Worm (Caenorhabditis elegans) whole organism, young adult: Measurements from ENCODE around the gene Y62H9A.8.

ENCODE experiments used
- B0261.1 ChIP-seq: sonication (generic microtip); optimal IDR thresholded peaks from 2 replicates; lab custom pipeline; 2016; ENCODE audit warnings: mild to moderate bottlenecking, missing genetic modification characterization, moderate library complexity, missing compliant biosample characterization
- F33H1.4 ChIP-seq: fragments of 200-800 bp; sonication (Bioruptor generic); IDR thresholded peaks from 2 replicates; pipeline ENCODE4 v1.3.6; 2022; ENCODE audit warnings: missing genetic modification reagents, missing genetic modification characterization, missing compliant biosample characterization
- F49E8.2 ChIP-seq: sonication (generic microtip); optimal IDR thresholded peaks from 3 replicates; lab custom pipeline; 2017; ENCODE audit warnings: missing genetic modification characterization, mild to moderate bottlenecking, missing compliant biosample characterization, antibody characterized with exemption, moderate library complexity; ENCODE audit not compliant: insufficient read depth
- F55B11.4 ChIP-seq: sonication (generic microtip); optimal IDR thresholded peaks from 2 replicates; lab custom pipeline; 2016; ENCODE audit warnings: missing compliant biosample characterization, missing genetic modification characterization, borderline replicate concordance; ENCODE audit not compliant: insufficient read depth
- F57C9.4 ChIP-seq: sonication (generic microtip); optimal IDR thresholded peaks from 2 replicates; lab custom pipeline; 2017; ENCODE audit warnings: mild to moderate bottlenecking, missing genetic modification characterization, missing compliant biosample characterization
- K12H6.12 ChIP-seq: fragments of 200-800 bp; sonication (Bioruptor generic); optimal IDR thresholded peaks from 2 replicates; lab custom pipeline; 2018; ENCODE audit warnings: mild to moderate bottlenecking, missing genetic modification characterization, missing compliant biosample characterization
- Y53G8AR.9 ChIP-seq: fragments of 200-800 bp; sonication (Bioruptor generic); conservative IDR thresholded peaks from 2 replicates; pipeline ENCODE4 v1.3.6; 2022; ENCODE audit warnings: missing genetic modification reagents, missing genetic modification characterization, missing compliant biosample characterization
- Y67H2A.10 ChIP-seq: fragments of 200-800 bp; sonication (Bioruptor generic); conservative IDR thresholded peaks from 2 replicates; pipeline ENCODE4 v1.3.6; 2022; ENCODE audit warnings: missing genetic modification reagents, missing genetic modification characterization, missing compliant biosample characterization
- aptf-2 ChIP-seq: fragments of 200-800 bp; sonication (Bioruptor generic); conservative IDR thresholded peaks from 2 replicates; pipeline ENCODE4 v1.3.6; 2022; ENCODE audit warnings: missing genetic modification reagents, missing genetic modification characterization, missing compliant biosample characterization
- aptf-3 ChIP-seq: fragments of 200-800 bp; sonication (Bioruptor generic); IDR thresholded peaks from 2 replicates; pipeline ENCODE4 v1.3.6; 2022; ENCODE audit warnings: missing genetic modification characterization, missing compliant biosample characterization
- atf-7 ChIP-seq: sonication (generic microtip); optimal IDR thresholded peaks from 2 replicates; lab custom pipeline; 2017; ENCODE audit warnings: mild to moderate bottlenecking, missing genetic modification characterization, missing compliant biosample characterization
- attf-6 ChIP-seq: fragments of 200-800 bp; sonication (Bioruptor generic); IDR thresholded peaks from 2 replicates; pipeline ENCODE4 v1.3.6; 2022; ENCODE audit warnings: missing genetic modification reagents, missing genetic modification characterization, missing compliant biosample characterization
- bed-2 ChIP-seq: fragments of 200-800 bp; sonication (Bioruptor generic); IDR thresholded peaks from 2 replicates; pipeline ENCODE4 v1.3.6; 2022; ENCODE audit warnings: missing genetic modification reagents, missing genetic modification characterization, missing compliant biosample characterization
- ccch-3 ChIP-seq: fragments of 200-800 bp; sonication (Bioruptor generic); optimal IDR thresholded peaks from 2 replicates; lab custom pipeline; 2018; ENCODE audit warnings: mild to moderate bottlenecking, missing genetic modification characterization, missing compliant biosample characterization
- cebp-1 ChIP-seq, 2 experiments: fragments of 200-800 bp in 1 of 2; sonication (Bioruptor generic) in 1 of 2; sonication (generic microtip) in 1 of 2; IDR thresholded peaks in 1 of 2; optimal IDR thresholded peaks in 1 of 2; 2 replicates each; pipeline versions ENCODE4 v1.3.6 to Lab custom; 2017 to 2022; ENCODE audit warnings: missing compliant biosample characterization in 2 of 2, missing genetic modification characterization in 2 of 2, mild to moderate bottlenecking in 1 of 2, missing genetic modification reagents in 1 of 2, moderate library complexity in 1 of 2
- cebp-2 ChIP-seq: fragments of 200-800 bp; sonication (Bioruptor generic); IDR thresholded peaks from 2 replicates; pipeline ENCODE4 v1.3.6; 2022; ENCODE audit warnings: missing genetic modification characterization, missing compliant biosample characterization
- ceh-100 ChIP-seq: fragments of 200-800 bp; sonication (Bioruptor generic); IDR thresholded peaks from 2 replicates; pipeline ENCODE4 v1.3.6; 2022; ENCODE audit warnings: missing genetic modification reagents, missing genetic modification characterization, missing compliant biosample characterization
- ceh-27 ChIP-seq: fragments of 200-800 bp; sonication (Bioruptor generic); optimal IDR thresholded peaks from 2 replicates; lab custom pipeline; 2018; ENCODE audit warnings: mild to moderate bottlenecking, missing genetic modification characterization, moderate library complexity, missing compliant biosample characterization
- ceh-79 ChIP-seq: sonication (generic microtip); optimal IDR thresholded peaks from 2 replicates; lab custom pipeline; 2017; ENCODE audit warnings: mild to moderate bottlenecking, missing genetic modification characterization, missing compliant biosample characterization
- ceh-91 ChIP-seq: fragments of 200-800 bp; sonication (Bioruptor generic); IDR thresholded peaks from 2 replicates; pipeline ENCODE4 v1.3.6; 2022; ENCODE audit warnings: missing genetic modification reagents, missing genetic modification characterization, missing compliant biosample characterization
- egl-44 ChIP-seq: fragments of 200-800 bp; sonication (Bioruptor generic); IDR thresholded peaks from 2 replicates; pipeline ENCODE4 v1.3.6; 2022; ENCODE audit warnings: missing genetic modification reagents, missing genetic modification characterization, missing compliant biosample characterization
- gei-17 ChIP-seq: fragments of 200-800 bp; sonication (Bioruptor generic); optimal IDR thresholded peaks from 2 replicates; lab custom pipeline; 2018; ENCODE audit warnings: mild to moderate bottlenecking, missing genetic modification characterization, missing compliant biosample characterization
- him-1 ChIP-seq: sonication (generic microtip); optimal IDR thresholded peaks from 2 replicates; lab custom pipeline; 2016; ENCODE audit warnings: missing genotype, missing genetic modification reagents, missing genetic modification characterization, missing compliant biosample characterization
- hlh-12 ChIP-seq: sonication (generic microtip); optimal IDR thresholded peaks from 2 replicates; lab custom pipeline; 2016; ENCODE audit warnings: missing genetic modification characterization, missing compliant biosample characterization
- hlh-26 ChIP-seq: fragments of 200-800 bp; sonication (Bioruptor generic); conservative IDR thresholded peaks from 2 replicates; pipeline ENCODE4 v1.3.6; 2022; ENCODE audit warnings: missing genetic modification reagents, missing genetic modification characterization, missing compliant biosample characterization
- hmg-1.2 ChIP-seq: fragments of 200-800 bp; sonication (Bioruptor generic); IDR thresholded peaks from 2 replicates; pipeline ENCODE4 v1.3.6; 2022; ENCODE audit warnings: missing genetic modification reagents, missing genetic modification characterization, missing compliant biosample characterization
- let-526 ChIP-seq: fragments of 200-800 bp; sonication (Bioruptor generic); IDR thresholded peaks from 2 replicates; pipeline ENCODE4 v1.3.6; 2022; ENCODE audit warnings: missing genetic modification reagents, missing genetic modification characterization, missing compliant biosample characterization
- lin-40 ChIP-seq: sonication (generic microtip); optimal IDR thresholded peaks from 2 replicates; lab custom pipeline; 2016; ENCODE audit warnings: missing genetic modification characterization, mild to moderate bottlenecking, missing compliant biosample characterization, missing genotype, missing genetic modification reagents
- lin-54 ChIP-seq: fragments of 200-800 bp; sonication (Bioruptor generic); optimal IDR thresholded peaks from 2 replicates; lab custom pipeline; 2018; ENCODE audit warnings: mild to moderate bottlenecking, missing genetic modification characterization, missing compliant biosample characterization
- lsl-1 ChIP-seq: fragments of 200-800 bp; sonication (Bioruptor generic); optimal IDR thresholded peaks from 2 replicates; lab custom pipeline; 2018; ENCODE audit warnings: mild to moderate bottlenecking, missing genetic modification characterization, moderate library complexity, missing compliant biosample characterization
- mes-4 ChIP-seq: sonication (generic microtip); optimal IDR thresholded peaks from 2 replicates; lab custom pipeline; 2016; ENCODE audit warnings: missing genotype, missing genetic modification characterization, missing compliant biosample characterization
- mxl-1 ChIP-seq: sonication (generic microtip); optimal IDR thresholded peaks from 2 replicates; lab custom pipeline; 2016; ENCODE audit warnings: missing genetic modification characterization, missing compliant biosample characterization
- nfya-1 ChIP-seq: sonication (generic microtip); optimal IDR thresholded peaks from 2 replicates; lab custom pipeline; 2017; ENCODE audit warnings: antibody characterized with exemption, missing compliant biosample characterization, missing genetic modification characterization, borderline replicate concordance; ENCODE audit not compliant: insufficient read depth
- nfya-2 ChIP-seq: fragments of 200-800 bp; sonication (Bioruptor generic); IDR thresholded peaks from 2 replicates; pipeline ENCODE4 v1.3.6; 2022; ENCODE audit warnings: missing genetic modification reagents, missing genetic modification characterization, missing compliant biosample characterization
- nhr-27 ChIP-seq: fragments of 200-800 bp; sonication (Bioruptor generic); optimal IDR thresholded peaks from 2 replicates; lab custom pipeline; 2018; ENCODE audit warnings: mild to moderate bottlenecking, missing genetic modification characterization, moderate library complexity, missing compliant biosample characterization
- pbrm-1 ChIP-seq: fragments of 200-800 bp; sonication (Bioruptor generic); IDR thresholded peaks from 2 replicates; pipeline ENCODE4 v1.3.6; 2022; ENCODE audit warnings: missing genetic modification reagents, missing genetic modification characterization, missing compliant biosample characterization
- rec-8 ChIP-seq, 2 experiments: sonication (generic microtip); optimal IDR thresholded peaks; 2 replicates each; lab custom pipeline; 2016; ENCODE audit warnings: mild to moderate bottlenecking in 2 of 2, missing genetic modification characterization in 2 of 2, missing genetic modification reagents in 2 of 2, missing genotype in 2 of 2, missing biosample characterization in 1 of 2, missing compliant biosample characterization in 1 of 2, moderate library complexity in 1 of 2
- sdz-38 ChIP-seq: sonication (generic microtip); optimal IDR thresholded peaks from 2 replicates; lab custom pipeline; 2016; ENCODE audit warnings: missing genotype, missing genetic modification characterization, missing compliant biosample characterization
- sea-2 ChIP-seq: fragments of 200-800 bp; sonication (Bioruptor generic); IDR thresholded peaks from 2 replicates; pipeline ENCODE4 v1.3.6; 2022; ENCODE audit warnings: missing genetic modification characterization, missing compliant biosample characterization
- snpc-1.3 ChIP-seq: sonication (generic microtip); optimal IDR thresholded peaks from 2 replicates; lab custom pipeline; 2017; ENCODE audit warnings: missing genetic modification characterization, mild to moderate bottlenecking, missing compliant biosample characterization, antibody characterized with exemption, moderate library complexity, missing genotype, missing genetic modification reagents; ENCODE audit not compliant: insufficient read depth
- somi-1 ChIP-seq: fragments of 200-800 bp; sonication (Bioruptor generic); optimal IDR thresholded peaks from 2 replicates; lab custom pipeline; 2018; ENCODE audit warnings: mild to moderate bottlenecking, missing genetic modification characterization, missing compliant biosample characterization
- tbp1 ChIP-seq: fragments of 200-800 bp; sonication (Bioruptor generic); optimal IDR thresholded peaks from 2 replicates; lab custom pipeline; 2018; ENCODE audit warnings: mild to moderate bottlenecking, missing genetic modification characterization, missing compliant biosample characterization
- tbx-9 ChIP-seq: sonication (generic microtip); optimal IDR thresholded peaks from 2 replicates; lab custom pipeline; 2016; ENCODE audit warnings: borderline replicate concordance, missing genetic modification characterization, inconsistent platforms, missing compliant biosample characterization
- tlf-1 ChIP-seq: fragments of 200-800 bp; sonication (Bioruptor generic); optimal IDR thresholded peaks from 2 replicates; lab custom pipeline; 2018; ENCODE audit warnings: mild to moderate bottlenecking, missing genetic modification characterization, missing compliant biosample characterization
- zfh-2 ChIP-seq: fragments of 200-800 bp; sonication (Bioruptor generic); conservative IDR thresholded peaks from 2 replicates; pipeline ENCODE4 v1.3.6; 2022; ENCODE audit warnings: missing genetic modification reagents, missing genetic modification characterization, missing compliant biosample characterization
- ztf-18 ChIP-seq: sonication (generic microtip); optimal IDR thresholded peaks from 2 replicates; lab custom pipeline; 2016; ENCODE audit warnings: missing genotype, mild to moderate bottlenecking, missing genetic modification characterization, missing compliant biosample characterization
- ztf-26 ChIP-seq: sonication (generic microtip); optimal IDR thresholded peaks from 2 replicates; lab custom pipeline; 2017; ENCODE audit warnings: missing genetic modification characterization, missing compliant biosample characterization
- ztf-6 ChIP-seq: fragments of 200-800 bp; sonication (Bioruptor generic); IDR thresholded peaks from 2 replicates; pipeline ENCODE4 v1.3.6; 2022; ENCODE audit warnings: missing genetic modification reagents, missing genetic modification characterization, missing compliant biosample characterization

Gene Y62H9A.8

DNA sequence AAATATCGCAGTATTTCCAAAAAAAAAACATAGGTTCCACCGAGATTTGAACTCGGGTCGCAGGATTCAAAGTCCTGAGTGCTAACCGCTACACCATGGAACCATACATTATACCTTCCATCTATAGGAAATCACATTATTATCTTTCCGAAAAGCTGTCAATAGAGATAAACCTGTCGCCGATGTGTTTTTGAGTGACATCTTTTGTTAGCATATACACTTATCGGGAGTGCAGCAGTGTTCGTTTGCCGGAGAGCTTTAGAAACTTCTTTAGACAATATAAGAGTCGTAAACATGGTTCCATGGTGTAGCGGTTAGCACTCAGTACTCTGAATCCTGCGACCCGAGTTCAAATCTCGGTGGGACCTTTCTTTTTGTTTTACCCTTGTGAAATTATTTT lies 20.0 kb downstream of the Y62H9A.8 start (continued):
- TF ChIP-seq lsl-1 (GFP tag; lab: Kevin White, UChicago) (no peak), ztf-6 (GFP tag; lab: Robert Waterston, UW) (no peak), lin-40 (no peak), K12H6.12 (no peak), aptf-2 (GFP tag; lab: Robert Waterston, UW) (no peak), tbp1 (GFP tag; lab: Kevin White, UChicago) (peak; percentile 88), tlf-1 (no peak), F55B11.4 (tag; lab: Kevin White, UChicago) (no peak), ceh-27 (GFP tag; lab: Kevin White, UChicago) (no peak), sdz-38 (tag; lab: Kevin White, UChicago) (no peak), hmg-1.2 (GFP tag; lab: Robert Waterston, UW) (peak; percentile 66), B0261.1 (tag; lab: Kevin White, UChicago) (peak; percentile 84), pbrm-1 (GFP tag; lab: Robert Waterston, UW) (no peak), tbx-9 (tag; lab: Kevin White, UChicago) (no peak), him-1 (tag; lab: Kevin White, UChicago) (peak; percentile 28), cebp-2 (GFP tag; lab: Robert Waterston, UW) (no peak), attf-6 (no peak), atf-7 (tag; lab: Kevin White, UChicago) (peak; percentile 10), Y67H2A.10 (no peak), snpc-1.3 (tag; lab: Kevin White, UChicago) (no peak), ccch-3 (GFP tag; lab: Kevin White, UChicago) (no peak), F49E8.2 (no peak), hlh-26 (GFP tag; lab: Robert Waterston, UW) (no peak), ceh-91 (GFP tag; lab: Robert Waterston, UW) (no peak), rec-8 (tag; optimal IDR thresholded peaks at IDR 0.05; lab: Kevin White, UChicago) (peak in 1 of 2 experiments; percentile 5), bed-2 (GFP tag; lab: Robert Waterston, UW) (no peak), zfh-2 (GFP tag; lab: Robert Waterston, UW) (no peak), hlh-12 (tag; lab: Kevin White, UChicago) (no peak), ceh-79 (tag; lab: Kevin White, UChicago) (no peak), mes-4 (tag; lab: Kevin White, UChicago) (no peak), F57C9.4 (tag; lab: Kevin White, UChicago) (no peak), let-526 (GFP tag; lab: Robert Waterston, UW) (no peak), nfya-2 (GFP tag; lab: Robert Waterston, UW) (no peak), Y53G8AR.9 (GFP tag; lab: Robert Waterston, UW) (peak; percentile 71; the same call in 1 of the 2 replicates), F33H1.4 (GFP tag; lab: Robert Waterston, UW) (no peak), ztf-18 (peak; percentile 64), somi-1 (GFP tag; lab: Kevin White, UChicago) (no peak), mxl-1 (tag; lab: Kevin White, UChicago) (no peak), egl-44 (GFP tag; lab: Robert Waterston, UW) (peak; percentile 83; the same call in 1 of the 2 replicates), cebp-1 (GFP tag; IDR thresholded peaks at IDR 0.05; lab: Robert Waterston, UW) (no peak), cebp-1 (tag; optimal IDR thresholded peaks at IDR 0.05; lab: Kevin White, UChicago) (no peak), nhr-27 (tag; lab: Kevin White, UChicago) (no peak), sea-2 (GFP tag; lab: Robert Waterston, UW) (0 out of 2 replicates have a peak, but pooled peaks have one; percentile 52), nfya-1 (tag; lab: Kevin White, UChicago) (no peak), ceh-100 (GFP tag; lab: Robert Waterston, UW) (0 out of 2 replicates have a peak, but pooled peaks have one; percentile 23), gei-17 (GFP tag; lab: Kevin White, UChicago) (no peak), ztf-26 (tag; lab: Kevin White, UChicago) (no peak), aptf-3 (no peak), lin-54 (no peak)
